Fruit fly (Drosophila melanogaster): Measurements from ENCODE around the gene Ctl2.

Ctl2 gene

DNA sequence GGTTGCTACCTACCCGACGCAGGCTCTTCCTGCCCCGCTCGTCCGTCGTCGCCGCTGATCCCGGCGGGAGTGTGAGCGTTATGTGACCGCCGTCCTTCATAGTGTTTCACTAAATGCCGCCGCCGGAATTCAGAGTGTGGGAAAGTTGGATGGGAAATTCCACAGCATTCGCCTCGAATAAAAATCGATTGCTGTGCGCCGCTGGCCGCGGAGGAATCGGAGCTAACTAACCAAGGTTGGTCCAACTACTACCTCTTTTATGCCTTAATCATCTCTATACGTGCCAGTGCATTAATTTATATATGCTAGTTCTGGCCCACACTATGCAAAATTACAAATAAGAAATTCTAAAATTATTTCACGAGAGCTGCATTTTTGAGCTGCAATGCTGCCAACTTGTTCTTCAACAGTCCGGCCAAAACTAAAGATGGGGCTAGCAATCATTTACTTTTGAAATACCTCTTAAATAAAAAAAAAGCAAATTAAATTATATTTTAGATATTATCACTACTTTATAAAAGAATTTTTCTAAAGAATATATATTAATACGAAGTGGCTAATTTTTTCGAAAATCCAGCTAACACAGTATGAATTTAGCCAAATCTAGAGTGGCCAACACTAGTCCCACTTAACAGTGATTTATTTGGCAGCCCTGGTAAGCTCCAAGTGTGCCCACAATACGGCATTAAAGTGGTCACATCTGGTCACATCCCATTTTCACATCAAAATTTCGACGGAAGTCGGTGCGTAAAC lies 10.6 kb upstream of the Ctl2 start, which contains the start of the genes alpha-Man-Ib and Pdhb:
alpha-Man-Ib (minus strand) TSS at position 425 of the 753 bp plus-strand sequence.
Pdhb (plus strand) TSS at position 674 of the 753 bp plus-strand sequence.
- TF ChIP-seq CG16863 (GFP tag; optimal IDR thresholded peaks at IDR 0.05) (peak; percentile 45), az2 (GFP tag; optimal IDR thresholded peaks at IDR 0.05) (peak; percentile 77), CG4617 (GFP tag; optimal IDR thresholded peaks at IDR 0.05; ENCODE audit: borderline replicate concordance) (peak; percentile 90), gro (GFP tag; optimal IDR thresholded peaks at IDR 0.05) (no peak), Nf-YC (tag; optimal IDR thresholded peaks at IDR 0.05) (peak; percentile 75), prd (optimal IDR thresholded peaks at IDR 0.05) (no peak), prd (GFP tag; IDR thresholded peaks at IDR 0.05) (peak; percentile 91), maf-S (GFP tag; optimal IDR thresholded peaks at IDR 0.05) (peak; percentile 20), Ada2b (GFP tag; IDR thresholded peaks at IDR 0.05) (peak; percentile 71), H2.0 (GFP tag; IDR thresholded peaks at IDR 0.05) (peak; percentile 66), inv (GFP tag; IDR thresholded peaks at IDR 0.05; ENCODE audit: partially characterized antibody) (no peak; the same call in 1 of the 2 replicates), jing (GFP tag; optimal IDR thresholded peaks at IDR 0.05) (no peak), Usf (GFP tag; optimal IDR thresholded peaks at IDR 0.05) (peak; percentile 63), CG34422 (GFP tag; IDR thresholded peaks at IDR 0.05) (peak; percentile 87), bigmax (GFP tag; optimal IDR thresholded peaks at IDR 0.05) (no peak), disco-r (GFP tag; optimal IDR thresholded peaks at IDR 0.05) (no peak), CG7357 (GFP tag; IDR thresholded peaks at IDR 0.05) (peak; percentile 75), sr (GFP tag; IDR thresholded peaks at IDR 0.05) (no peak), bcd (GFP tag; optimal IDR thresholded peaks at IDR 0.05) (no peak), CG2199 (GFP tag; IDR thresholded peaks at IDR 0.05) (no peak), B-H1 (GFP tag; IDR thresholded peaks at IDR 0.05) (peak; percentile 61), ewg (GFP tag; optimal IDR thresholded peaks at IDR 0.05) (peak; percentile 69), yki (optimal IDR thresholded peaks at IDR 0.05) (no peak), CG8944 (GFP tag; optimal IDR thresholded peaks at IDR 0.05) (peak; percentile 45), Doc3 (GFP tag; IDR thresholded peaks at IDR 0.05; ENCODE audit: partially characterized antibody) (0 out of 3 replicates have a peak, but pooled peaks have one; percentile 15), CG8290 (GFP tag; optimal IDR thresholded peaks at IDR 0.05) (peak; percentile 64), CG8290 (tag; optimal IDR thresholded peaks at IDR 0.05) (peak in 1 of 2 experiments; percentile 52), en (GFP tag; optimal IDR thresholded peaks at IDR 0.05) (no peak), CG17385 (GFP tag; optimal IDR thresholded peaks at IDR 0.05) (peak; percentile 64), tx (GFP tag; optimal IDR thresholded peaks at IDR 0.05) (no peak), CG7745 (tag; optimal IDR thresholded peaks at IDR 0.05) (no peak), CG1024 (GFP tag; IDR thresholded peaks at IDR 0.05) (peak; percentile 48; the same call in 1 of the 2 replicates), CG7987 (GFP tag; optimal IDR thresholded peaks at IDR 0.05) (peak; percentile 17), CG12659 (GFP tag; optimal IDR thresholded peaks at IDR 0.05) (peak; percentile 92), CG12219 (GFP tag; optimal IDR thresholded peaks at IDR 0.05) (peak; percentile 6), pum (GFP tag; optimal IDR thresholded peaks at IDR 0.05) (peak; percentile 62), CG15011 (GFP tag; optimal IDR thresholded peaks at IDR 0.05) (no peak), Optix (GFP tag; IDR thresholded peaks at IDR 0.05) (peak; percentile 56; the same call in 2 of the 3 replicates), sisA (GFP tag; IDR thresholded peaks at IDR 0.05) (peak; percentile 82), CG12942 (GFP tag; optimal IDR thresholded peaks at IDR 0.05) (peak; percentile 83), H15 (GFP tag; IDR thresholded peaks at IDR 0.05) (peak; percentile 65; the same call in 2 of the 3 replicates), gce (GFP tag; IDR thresholded peaks at IDR 0.05) (no peak), Hr3 (GFP tag; optimal IDR thresholded peaks at IDR 0.05) (peak; percentile 89), CG17186 (GFP tag; optimal IDR thresholded peaks at IDR 0.05) (peak; percentile 44), CG2875 (GFP tag; optimal IDR thresholded peaks at IDR 0.05) (peak; percentile 24), caup (GFP tag; optimal IDR thresholded peaks at IDR 0.05; ENCODE audit: severe bottlenecking) (peak; percentile 66), Mad (GFP tag; optimal IDR thresholded peaks at IDR 0.05) (peak; percentile 44), eve (GFP tag; optimal IDR thresholded peaks at IDR 0.05) (no peak), Sox100B (GFP tag; optimal IDR thresholded peaks at IDR 0.05) (no peak), gcm2 (GFP tag; optimal IDR thresholded peaks at IDR 0.05) (no peak), Camta (GFP tag; optimal IDR thresholded peaks at IDR 0.05) (peak; percentile 5)
